Fruit fly (Drosophila melanogaster) whole organism, embryonic: ENCODE data around the gene IA-2.

ENCODE experiments used
- CG1024 ChIP-seq: fragments of 200-800 bp; sonication (Bioruptor generic); IDR thresholded peaks from 2 replicates; pipeline ENCODE4 v1.3.6; 2022; ENCODE audit warnings: missing biosample characterization, missing genetic modification characterization
- CG10462 ChIP-seq: fragments of 200-800 bp; sonication (Bioruptor generic); optimal IDR thresholded peaks from 2 replicates; lab custom pipeline; 2016; ENCODE audit warnings: missing biosample characterization, missing genetic modification characterization
- CG11093 ChIP-seq: fragments of 200-800 bp; sonication (Bioruptor generic); IDR thresholded peaks from 3 replicates; pipeline ENCODE4 v1.3.6; 2022; ENCODE audit warnings: missing biosample characterization, missing genetic modification characterization
- CG12219 ChIP-seq: fragments of 200-800 bp; sonication (Bioruptor generic); optimal IDR thresholded peaks from 3 replicates; lab custom pipeline; 2018; ENCODE audit warnings: missing biosample characterization, mild to moderate bottlenecking, missing genetic modification characterization
- CG1233 ChIP-seq: fragments of 200-800 bp; sonication (Bioruptor generic); optimal IDR thresholded peaks from 4 replicates; lab custom pipeline; 2018; ENCODE audit warnings: missing biosample characterization, mild to moderate bottlenecking, missing genetic modification characterization
- CG15011 ChIP-seq: fragments of 200-800 bp; sonication (Bioruptor generic); optimal IDR thresholded peaks from 3 replicates; lab custom pipeline; 2018; ENCODE audit warnings: missing biosample characterization, mild to moderate bottlenecking, missing genetic modification characterization
- CG17186 ChIP-seq: fragments of 200-800 bp; sonication (Bioruptor generic); optimal IDR thresholded peaks from 3 replicates; lab custom pipeline; 2017; ENCODE audit warnings: missing biosample characterization, missing genetic modification reagents, missing genetic modification characterization
- CG17829 ChIP-seq: fragments of 200-800 bp; optimal IDR thresholded peaks from 2 replicates; lab custom pipeline; 2019; ENCODE audit warnings: missing biosample characterization, mild to moderate bottlenecking, missing genetic modification characterization, moderate library complexity
- CG1792 ChIP-seq: fragments of 200-800 bp; sonication (Bioruptor generic); optimal IDR thresholded peaks from 2 replicates; lab custom pipeline; 2016; ENCODE audit warnings: missing biosample characterization, missing genetic modification characterization
- CG18262 ChIP-seq: fragments of 200-800 bp; optimal IDR thresholded peaks from 3 replicates; lab custom pipeline; 2019; ENCODE audit warnings: missing biosample characterization, mild to moderate bottlenecking, missing genetic modification characterization, moderate library complexity
- CG2199 ChIP-seq: fragments of 200-800 bp; sonication (Bioruptor generic); IDR thresholded peaks from 3 replicates; pipeline ENCODE4 v1.3.6; 2022; ENCODE audit warnings: missing biosample characterization, missing genetic modification characterization
- CG31365 ChIP-seq: fragments of 200-800 bp; sonication (Bioruptor generic); optimal IDR thresholded peaks from 2 replicates; lab custom pipeline; 2018; ENCODE audit warnings: missing biosample characterization, mild to moderate bottlenecking, missing genetic modification characterization
- CG32532 ChIP-seq: fragments of 200-800 bp; sonication (Bioruptor generic); IDR thresholded peaks from 2 replicates; pipeline ENCODE4 v1.3.6; 2022; ENCODE audit warnings: missing biosample characterization, missing genetic modification characterization
- CG32772 ChIP-seq: fragments of 200-800 bp; sonication (Bioruptor generic); IDR thresholded peaks from 2 replicates; pipeline ENCODE4 v1.3.6; 2022; ENCODE audit warnings: missing biosample characterization, missing genetic modification characterization
- CG7357 ChIP-seq: fragments of 200-800 bp; sonication (Bioruptor generic); IDR thresholded peaks from 3 replicates; pipeline ENCODE4 v1.3.6; 2022; ENCODE audit warnings: missing biosample characterization, missing genetic modification characterization
- CG7745 ChIP-seq: fragments of 200-800 bp; sonication (Bioruptor generic); optimal IDR thresholded peaks from 2 replicates; lab custom pipeline; 2018; ENCODE audit warnings: missing biosample characterization, mild to moderate bottlenecking, missing genetic modification characterization, moderate library complexity
- CG8388 ChIP-seq: fragments of 200-800 bp; sonication (Bioruptor generic); optimal IDR thresholded peaks from 2 replicates; lab custom pipeline; 2019; ENCODE audit warnings: missing biosample characterization, mild to moderate bottlenecking, missing genetic modification characterization, moderate library complexity
- CkIIα-i1 ChIP-seq: fragments of 200-800 bp; sonication (Bioruptor generic); IDR thresholded peaks from 2 replicates; pipeline ENCODE4 v1.3.6; 2022; ENCODE audit warnings: missing biosample characterization, missing genetic modification characterization
- CoRest ChIP-seq: fragments of 200-800 bp; sonication (Bioruptor generic); optimal IDR thresholded peaks from 3 replicates; lab custom pipeline; 2018; ENCODE audit warnings: missing biosample characterization, mild to moderate bottlenecking, missing genetic modification characterization, moderate library complexity
- Dp ChIP-seq: fragments of 200-800 bp; sonication (Bioruptor generic); optimal IDR thresholded peaks from 2 replicates; lab custom pipeline; 2018; ENCODE audit warnings: missing biosample characterization, mild to moderate bottlenecking, missing genetic modification characterization, moderate library complexity
- Fer2 ChIP-seq: fragments of 200-800 bp; sonication (Bioruptor generic); optimal IDR thresholded peaks from 2 replicates; lab custom pipeline; 2018; ENCODE audit warnings: missing biosample characterization, mild to moderate bottlenecking, missing genetic modification characterization, moderate library complexity
- GATAe ChIP-seq: fragments of 200-800 bp; sonication (Bioruptor generic); conservative IDR thresholded peaks from 2 replicates; pipeline ENCODE4 v1.3.6; 2022; ENCODE audit warnings: missing biosample characterization, missing genetic modification characterization
- H15 ChIP-seq: fragments of 200-800 bp; sonication (Bioruptor generic); IDR thresholded peaks from 3 replicates; pipeline ENCODE4 v1.3.6; 2022; ENCODE audit warnings: missing biosample characterization, missing genetic modification characterization
- Myb ChIP-seq: fragments of 200-800 bp; sonication (Bioruptor generic); optimal IDR thresholded peaks from 2 replicates; lab custom pipeline; 2016; ENCODE audit warnings: missing biosample characterization, missing genetic modification characterization
- NC2β ChIP-seq: fragments of 200-800 bp; sonication (Bioruptor generic); optimal IDR thresholded peaks from 2 replicates; lab custom pipeline; 2016; ENCODE audit warnings: missing biosample characterization, missing genetic modification characterization
- Pdp1 ChIP-seq, 2 experiments: fragments of 200-800 bp; sonication (Bioruptor generic); optimal IDR thresholded peaks; 3 replicates each; lab custom pipeline; 2016; ENCODE audit warnings: missing biosample characterization in 2 of 2, missing genetic modification characterization in 2 of 2, mild to moderate bottlenecking in 1 of 2, moderate library complexity in 1 of 2
- TFAM ChIP-seq: fragments of 200-800 bp; sonication (Bioruptor generic); optimal IDR thresholded peaks from 2 replicates; lab custom pipeline; 2017; ENCODE audit warnings: missing biosample characterization, missing genetic modification characterization, inconsistent platforms
- ash1 ChIP-seq: fragments of 200-800 bp; sonication (Bioruptor generic); optimal IDR thresholded peaks from 2 replicates; lab custom pipeline; 2018; ENCODE audit warnings: missing biosample characterization, mild to moderate bottlenecking, missing genetic modification characterization
- bigmax ChIP-seq: fragments of 200-800 bp; sonication (Bioruptor generic); optimal IDR thresholded peaks from 2 replicates; lab custom pipeline; 2018; ENCODE audit warnings: missing biosample characterization, mild to moderate bottlenecking, missing genetic modification characterization
- cg ChIP-seq: fragments of 200-800 bp; sonication (Bioruptor generic); optimal IDR thresholded peaks from 3 replicates; lab custom pipeline; 2019; ENCODE audit warnings: missing biosample characterization, mild to moderate bottlenecking, missing genetic modification characterization, moderate library complexity
- crc ChIP-seq: fragments of 200-800 bp; sonication (Bioruptor generic); optimal IDR thresholded peaks from 2 replicates; lab custom pipeline; 2016; ENCODE audit warnings: missing biosample characterization, missing genetic modification characterization
- gfzf ChIP-seq: fragments of 200-800 bp; sonication (Bioruptor generic); optimal IDR thresholded peaks from 2 replicates; lab custom pipeline; 2016; ENCODE audit warnings: missing biosample characterization, mild to moderate bottlenecking, missing genetic modification characterization, moderate library complexity
- her ChIP-seq: fragments of 200-800 bp; sonication (Bioruptor generic); optimal IDR thresholded peaks from 2 replicates; lab custom pipeline; 2016; ENCODE audit warnings: missing biosample characterization, missing genetic modification characterization
- ind ChIP-seq: fragments of 200-800 bp; sonication (Bioruptor generic); optimal IDR thresholded peaks from 3 replicates; lab custom pipeline; 2016; ENCODE audit warnings: missing biosample characterization, missing genetic modification characterization
- insv ChIP-seq, 2 experiments: fragments of 200-800 bp; sonication (Bioruptor generic); optimal IDR thresholded peaks; 3 replicates each; lab custom pipeline; 2016 to 2018; ENCODE audit warnings: missing biosample characterization in 2 of 2, missing genetic modification characterization in 2 of 2
- inv ChIP-seq: fragments of 200-800 bp; sonication (Bioruptor generic); IDR thresholded peaks from 2 replicates; pipeline ENCODE4 v1.3.6; 2022; ENCODE audit warnings: missing biosample characterization, missing genetic modification characterization; ENCODE audit not compliant: partially characterized antibody
- lbe ChIP-seq: fragments of 200-800 bp; sonication (Bioruptor generic); optimal IDR thresholded peaks from 2 replicates; lab custom pipeline; 2016; ENCODE audit warnings: missing biosample characterization, mild to moderate bottlenecking, missing genetic modification characterization
- lilli ChIP-seq: fragments of 200-800 bp; sonication (Bioruptor generic); optimal IDR thresholded peaks from 3 replicates; lab custom pipeline; 2016; ENCODE audit warnings: missing biosample characterization, missing genetic modification characterization
- lmd ChIP-seq: fragments of 200-800 bp; sonication (Bioruptor generic); IDR thresholded peaks from 2 replicates; pipeline ENCODE4 v1.3.6; 2022; ENCODE audit warnings: missing biosample characterization, missing genetic modification characterization
- luna ChIP-seq: fragments of 200-800 bp; sonication (Bioruptor generic); optimal IDR thresholded peaks from 2 replicates; lab custom pipeline; 2016; ENCODE audit warnings: missing biosample characterization, missing genetic modification characterization
- nerfin-1 ChIP-seq: fragments of 200-800 bp; sonication (Bioruptor generic); optimal IDR thresholded peaks from 3 replicates; lab custom pipeline; 2019; ENCODE audit warnings: missing biosample characterization, mild to moderate bottlenecking, missing genetic modification characterization, moderate library complexity
- pho ChIP-seq: fragments of 200-800 bp; sonication (Bioruptor generic); optimal IDR thresholded peaks from 2 replicates; lab custom pipeline; 2016; ENCODE audit warnings: missing biosample characterization, missing genetic modification characterization
- ranshi ChIP-seq: fragments of 200-800 bp; sonication (Bioruptor generic); IDR thresholded peaks from 2 replicates; pipeline ENCODE4 v1.3.6; 2022; ENCODE audit warnings: missing biosample characterization, missing genetic modification characterization
- sc ChIP-seq, 3 experiments: fragments of >200 bp in 2 of 3; fragments of 200-800 bp in 1 of 3; sonication (Bioruptor generic) in 1 of 3; optimal IDR thresholded peaks; 2 replicates in 2 of 3; 3 replicates in 1 of 3; lab custom pipeline; 2017; ENCODE audit warnings: mild to moderate bottlenecking in 1 of 3, missing biosample characterization in 1 of 3, missing genetic modification characterization in 1 of 3, missing genetic modification reagents in 1 of 3
- sd ChIP-seq: fragments of 200-800 bp; sonication (Bioruptor generic); optimal IDR thresholded peaks from 3 replicates; lab custom pipeline; 2018; ENCODE audit warnings: missing biosample characterization, mild to moderate bottlenecking, missing genetic modification characterization, moderate library complexity
- sisA ChIP-seq: fragments of 200-800 bp; sonication (Bioruptor generic); IDR thresholded peaks from 2 replicates; pipeline ENCODE4 v1.3.6; 2022; ENCODE audit warnings: missing biosample characterization, missing genetic modification characterization
- stc ChIP-seq: fragments of 200-800 bp; sonication (Bioruptor generic); IDR thresholded peaks from 2 replicates; pipeline ENCODE4 v1.3.6; 2022; ENCODE audit warnings: missing biosample characterization, missing genetic modification characterization
- tna ChIP-seq: fragments of 200-800 bp; sonication (Bioruptor generic); IDR thresholded peaks from 2 replicates; pipeline ENCODE4 v1.3.6; 2022; ENCODE audit warnings: missing biosample characterization, missing genetic modification characterization; ENCODE audit not compliant: partially characterized antibody
- usp ChIP-seq: fragments of >200 bp; optimal IDR thresholded peaks from 2 replicates; lab custom pipeline; 2017; ENCODE audit warnings: missing biosample characterization, missing genetic modification characterization
- zen ChIP-seq: fragments of 200-800 bp; sonication (Bioruptor generic); optimal IDR thresholded peaks from 3 replicates; lab custom pipeline; 2018; ENCODE audit warnings: missing biosample characterization, mild to moderate bottlenecking, missing genetic modification characterization, moderate library complexity
- zf30C ChIP-seq: fragments of 200-800 bp; sonication (Bioruptor generic); optimal IDR thresholded peaks from 3 replicates; lab custom pipeline; 2018; ENCODE audit warnings: missing biosample characterization, mild to moderate bottlenecking, missing genetic modification characterization

IA-2 gene

dm6 chr2L:1094724-1095123 lies 46.9 kb upstream of the IA-2 start (continued):
- TF ChIP-seq CoRest (peak; percentile 17), stc (no peak; the same call in 1 of the 2 replicates), ranshi (GFP tag; lab: Robert Waterston, UW) (no peak), lbe (GFP tag; lab: Kevin White, UChicago) (no peak), Dp (GFP tag; lab: Kevin White, UChicago) (no peak), GATAe (no peak), CG17829 (tag; lab: Kevin White, UChicago) (no peak), luna (GFP tag; lab: Kevin White, UChicago) (no peak), tna (GFP tag; lab: Robert Waterston, UW) (no peak), CG18262 (tag; lab: Kevin White, UChicago) (no peak), sc (optimal IDR thresholded peaks at IDR 0.05; lab: Kevin White, UChicago) (no peak), sc (GFP tag; optimal IDR thresholded peaks at IDR 0.05; lab: Kevin White, UChicago) (peak; percentile 50), crc (no peak), CG2199 (GFP tag; lab: Robert Waterston, UW) (no peak), CG1233 (GFP tag; lab: Kevin White, UChicago) (peak; percentile 12), lmd (GFP tag; lab: Robert Waterston, UW) (no peak), CG1792 (GFP tag; lab: Kevin White, UChicago) (no peak), lilli (GFP tag; lab: Kevin White, UChicago) (no peak), inv (GFP tag; lab: Robert Waterston, UW) (no peak), CG7357 (GFP tag; lab: Robert Waterston, UW) (no peak), CG12219 (no peak), CG17186 (GFP tag; lab: Kevin White, UChicago) (no peak), Pdp1 (GFP tag; optimal IDR thresholded peaks at IDR 0.05; lab: Kevin White, UChicago) (no peak), CG10462 (GFP tag; lab: Kevin White, UChicago) (no peak), Myb (no peak), H15 (GFP tag; lab: Robert Waterston, UW) (no peak)

dm6 chr2L:1091675-1092074 lies 43.8 kb upstream of the IA-2 start:
- no peak for TF ChIP-seq CG10462 (GFP tag; lab: Kevin White, UChicago)
- no peak for TF ChIP-seq CkIIα-i1 (GFP tag; lab: Robert Waterston, UW)
- TF ChIP-seq CG32772 (GFP tag; lab: Robert Waterston, UW), result 0 out of 2 replicates have a peak, but pooled peaks have one; percentile 13
- TF ChIP-seq her (GFP tag; lab: Kevin White, UChicago), result no peak
- no peak for TF ChIP-seq pho
- no peak for TF ChIP-seq gfzf
- no peak for TF ChIP-seq zf30C (GFP tag; lab: Kevin White, UChicago)
- TF ChIP-seq CG8388 (GFP tag; lab: Kevin White, UChicago), result no peak
- no peak for TF ChIP-seq insv (GFP tag; optimal IDR thresholded peaks at IDR 0.05; lab: Kevin White, UChicago)
- no peak for TF ChIP-seq CG32532 (GFP tag; lab: Robert Waterston, UW)
- TF ChIP-seq usp (GFP tag; lab: Kevin White, UChicago), result no peak
- TF ChIP-seq nerfin-1 (tag; lab: Kevin White, UChicago), result no peak
- no peak for TF ChIP-seq CG11093
- no peak for TF ChIP-seq zen
- no peak for TF ChIP-seq CG1024
- TF ChIP-seq ash1, result no peak
- no peak for TF ChIP-seq ind (GFP tag; lab: Kevin White, UChicago)
- no peak for TF ChIP-seq sd (tag; lab: Kevin White, UChicago)
- TF ChIP-seq TFAM (GFP tag; lab: Kevin White, UChicago), result no peak
- peak; percentile 32; the same call in 1 of the 2 replicates for TF ChIP-seq sisA (GFP tag; lab: Robert Waterston, UW)
- TF ChIP-seq GATAe, result no peak
- TF ChIP-seq CG7745 (tag; lab: Kevin White, UChicago), result no peak
- TF ChIP-seq cg (GFP tag; lab: Kevin White, UChicago), result no peak
- TF ChIP-seq CG31365 (tag; lab: Kevin White, UChicago), result no peak
- no peak for TF ChIP-seq CG15011 (GFP tag; lab: Kevin White, UChicago)
- TF ChIP-seq NC2β, result no peak
- TF ChIP-seq Fer2 (tag; lab: Kevin White, UChicago), result no peak
- no peak for TF ChIP-seq bigmax (GFP tag; lab: Kevin White, UChicago)
